Worm (Caenorhabditis elegans): ENCODE data around the gene dnj-20.
A peak's percentile ranks its signal among the peaks of the same experiment; 100 is the strongest.

The dnj-20 gene

ce11 chrII:9594924-9595323 is 29.1 kb downstream of the dnj-20 start, which contains the start of gene E02H1.5:
Gene E02H1.5, plus strand, starts transcription at chrII:9595224.
- TF ChIP-seq hmg-1.2 (GFP tag; IDR thresholded peaks at IDR 0.05) (0 out of 2 replicates have a peak, but pooled peaks have one; percentile 4), ceh-79 (tag; optimal IDR thresholded peaks at IDR 0.05) (no peak), rpc-1 (optimal IDR thresholded peaks at IDR 0.05) (no peak), rpc-1 (tag; optimal IDR thresholded peaks at IDR 0.05) (no peak)

DNA sequence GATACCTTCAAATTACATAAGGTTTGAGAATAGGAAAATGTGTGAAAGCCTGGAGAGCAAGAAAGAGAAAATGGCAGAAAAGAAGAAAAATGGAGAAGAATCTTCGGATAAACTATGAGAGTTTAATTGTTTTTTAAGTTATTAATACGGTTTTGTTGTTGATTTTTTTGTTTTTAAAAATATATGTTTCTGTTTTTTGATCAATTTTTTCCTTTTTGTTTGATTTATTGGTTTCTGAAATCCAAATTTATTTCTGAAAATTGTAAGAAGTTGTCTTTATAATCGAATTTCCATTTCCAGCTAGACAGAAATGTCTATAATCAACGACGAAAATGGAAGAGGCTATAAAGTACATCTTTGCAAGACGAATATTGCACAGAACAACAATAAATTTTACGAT is 31.2 kb downstream of the dnj-20 start, which contains the start of gene parp-2:
Gene parp-2, plus strand, starts transcription at position 301 of the 400 bp plus-strand sequence.
- TF ChIP-seq F52B5.7 (tag; optimal IDR thresholded peaks at IDR 0.05) (no peak), F37B4.10 (GFP tag; IDR thresholded peaks at IDR 0.05) (no peak), gei-17 (GFP tag; optimal IDR thresholded peaks at IDR 0.05) (no peak), D2030.7 (GFP tag; IDR thresholded peaks at IDR 0.05) (no peak), sdz-38 (tag; optimal IDR thresholded peaks at IDR 0.05) (no peak), F10E7.11 (tag; optimal IDR thresholded peaks at IDR 0.05) (no peak), ztf-28 (GFP tag; IDR thresholded peaks at IDR 0.05) (no peak)

ce11 chrII:9591071-9591470 is 32.9 kb downstream of the dnj-20 start, which contains the start of the genes E02H1.1 and tag-124:
Gene E02H1.1, minus strand, starts transcription at chrII:9591164.
Gene tag-124, plus strand, starts transcription at chrII:9591292.
- TF ChIP-seq rcor-1 (GFP tag; IDR thresholded peaks at IDR 0.05): peak; percentile 62
- TF ChIP-seq snpc-3.4 (tag; optimal IDR thresholded peaks at IDR 0.05): peak; percentile 60
- TF ChIP-seq him-1 (tag; optimal IDR thresholded peaks at IDR 0.05): peak; percentile 40
- TF ChIP-seq akir-1 (GFP tag; optimal IDR thresholded peaks at IDR 0.05): peak; percentile 33
- peak in 1 of 3 experiments; percentile 48 for TF ChIP-seq lin-35 (GFP tag; optimal IDR thresholded peaks at IDR 0.05)
- peak; percentile 82 for TF ChIP-seq unc-130 (GFP tag; optimal IDR thresholded peaks at IDR 0.05)
- TF ChIP-seq ztf-28 (GFP tag; IDR thresholded peaks at IDR 0.05): peak; percentile 64; the same call in 1 of the 2 replicates
- TF ChIP-seq lir-1 (GFP tag; conservative IDR thresholded peaks at IDR 0.05): peak; percentile 50; the same call in 1 of the 2 replicates
- TF ChIP-seq Y79H2A.3 (GFP tag; conservative IDR thresholded peaks at IDR 0.05): no peak
- 0 out of 2 replicates have a peak, but pooled peaks have one; percentile 31 for TF ChIP-seq attf-6 (GFP tag; IDR thresholded peaks at IDR 0.05)
- no peak for TF ChIP-seq unc-62 (GFP tag; optimal IDR thresholded peaks at IDR 0.05)
- peak; percentile 35 for TF ChIP-seq lin-54 (GFP tag; optimal IDR thresholded peaks at IDR 0.05)
- TF ChIP-seq mcd-1 (GFP tag; IDR thresholded peaks at IDR 0.05): peak; percentile 63; the same call in 1 of the 2 replicates
- peak; percentile 2 for TF ChIP-seq xnd-1 (tag; optimal IDR thresholded peaks at IDR 0.05)
- no peak for TF ChIP-seq Y56A3A.18 (GFP tag; IDR thresholded peaks at IDR 0.05)
- TF ChIP-seq lsl-1 (GFP tag; optimal IDR thresholded peaks at IDR 0.05): peak; percentile 27
- TF ChIP-seq Y67H2A.10 (GFP tag; conservative IDR thresholded peaks at IDR 0.05): no peak
- peak; percentile 48 for TF ChIP-seq K12H6.12 (tag; optimal IDR thresholded peaks at IDR 0.05)
- TF ChIP-seq rec-8 (tag; optimal IDR thresholded peaks at IDR 0.05): peak in 1 of 2 experiments; percentile 68
- TF ChIP-seq madf-6 (GFP tag; IDR thresholded peaks at IDR 0.05): peak; percentile 70; the same call in 1 of the 2 replicates
- peak; percentile 29; the same call in 1 of the 2 replicates for TF ChIP-seq madf-8 (GFP tag; conservative IDR thresholded peaks at IDR 0.05)
- TF ChIP-seq F37B4.10 (GFP tag; IDR thresholded peaks at IDR 0.05): no peak
- TF ChIP-seq tbp1 (GFP tag; optimal IDR thresholded peaks at IDR 0.05): peak; percentile 21
- no peak for TF ChIP-seq dpl-1 (GFP tag; optimal IDR thresholded peaks at IDR 0.05)
- TF ChIP-seq madf-10 (tag; optimal IDR thresholded peaks at IDR 0.05): peak; percentile 32
- TF ChIP-seq pbrm-1 (GFP tag; IDR thresholded peaks at IDR 0.05): no peak
- no peak for TF ChIP-seq hlh-26 (GFP tag; conservative IDR thresholded peaks at IDR 0.05)
- 0 out of 2 replicates have a peak, but pooled peaks have one; percentile 34 for TF ChIP-seq ztf-6 (GFP tag; IDR thresholded peaks at IDR 0.05)
- 0 out of 2 replicates have a peak, but pooled peaks have one; percentile 34 for TF ChIP-seq bed-2 (GFP tag; IDR thresholded peaks at IDR 0.05)
- peak; percentile 44 for TF ChIP-seq athp-1 (tag; optimal IDR thresholded peaks at IDR 0.05)
- TF ChIP-seq B0261.1 (tag; optimal IDR thresholded peaks at IDR 0.05): no peak
- TF ChIP-seq F22D6.2 (tag; optimal IDR thresholded peaks at IDR 0.05): no peak
- TF ChIP-seq snpc-4 (GFP tag; optimal IDR thresholded peaks at IDR 0.05): no peak
- TF ChIP-seq snpc-4 (tag; optimal IDR thresholded peaks at IDR 0.05): peak in 2 of 4 experiments; percentile 22 to 29
- peak; percentile 76; the same call in 1 of the 2 replicates for TF ChIP-seq K11D2.4 (GFP tag; IDR thresholded peaks at IDR 0.05)
